Fruit fly (Drosophila melanogaster) whole organism, embryonic: ENCODE results near the gene CG33110.

Source experiments
- Asciz ChIP-seq: fragments of 200-800 bp; sonication (Bioruptor generic); optimal IDR thresholded peaks from 2 replicates; lab custom pipeline; 2017; ENCODE audit warnings: missing biosample characterization, mild to moderate bottlenecking, missing genetic modification characterization, missing genetic modification reagents
- Bdp1 ChIP-seq: fragments of 200-800 bp; sonication (Bioruptor generic); optimal IDR thresholded peaks from 3 replicates; lab custom pipeline; 2016; ENCODE audit warnings: missing biosample characterization, missing genetic modification characterization
- C15 ChIP-seq: fragments of 200-800 bp; sonication (Bioruptor generic); IDR thresholded peaks from 3 replicates; pipeline ENCODE4 v1.3.6; 2022; ENCODE audit warnings: missing biosample characterization, missing genetic modification characterization
- CG10565 ChIP-seq: fragments of 200-800 bp; sonication (Bioruptor generic); optimal IDR thresholded peaks from 3 replicates; lab custom pipeline; 2016; ENCODE audit warnings: missing biosample characterization, mild to moderate bottlenecking, missing genetic modification characterization
- CG11085 ChIP-seq: fragments of 200-800 bp; sonication (Bioruptor generic); IDR thresholded peaks from 2 replicates; pipeline ENCODE4 v1.3.6; 2022; ENCODE audit warnings: missing biosample characterization, missing genetic modification characterization
- CG11560 ChIP-seq: fragments of 200-800 bp; sonication (Bioruptor generic); IDR thresholded peaks from 3 replicates; pipeline ENCODE4 v1.3.6; 2022; ENCODE audit warnings: missing biosample characterization, missing genetic modification characterization
- CG11696 ChIP-seq: fragments of 200-800 bp; sonication (Bioruptor generic); IDR thresholded peaks from 2 replicates; pipeline ENCODE4 v1.3.6; 2022; ENCODE audit warnings: missing biosample characterization, missing genetic modification characterization
- CG11723 ChIP-seq: fragments of 200-800 bp; sonication (Bioruptor generic); optimal IDR thresholded peaks from 2 replicates; lab custom pipeline; 2017; ENCODE audit warnings: missing biosample characterization, mild to moderate bottlenecking, missing genetic modification characterization
- CG13296 ChIP-seq: fragments of 200-800 bp; sonication (Bioruptor generic); optimal IDR thresholded peaks from 3 replicates; lab custom pipeline; 2018; ENCODE audit warnings: missing biosample characterization, mild to moderate bottlenecking, missing genetic modification characterization
- CG13424 ChIP-seq: fragments of 200-800 bp; sonication (Bioruptor generic); optimal IDR thresholded peaks from 2 replicates; lab custom pipeline; 2019; ENCODE audit warnings: missing biosample characterization, mild to moderate bottlenecking, missing genetic modification characterization, moderate library complexity
- CG16863 ChIP-seq: fragments of 200-800 bp; sonication (Bioruptor generic); optimal IDR thresholded peaks from 3 replicates; lab custom pipeline; 2016; ENCODE audit warnings: missing biosample characterization, missing genetic modification characterization
- CG1792 ChIP-seq: fragments of 200-800 bp; sonication (Bioruptor generic); optimal IDR thresholded peaks from 2 replicates; lab custom pipeline; 2016; ENCODE audit warnings: missing biosample characterization, missing genetic modification characterization
- CG18599 ChIP-seq: fragments of 200-800 bp; sonication (Bioruptor generic); optimal IDR thresholded peaks from 3 replicates; lab custom pipeline; 2017; ENCODE audit warnings: missing biosample characterization, missing genetic modification characterization, mild to moderate bottlenecking, moderate library complexity, missing genetic modification reagents
- CG2889 ChIP-seq: fragments of 200-800 bp; sonication (Bioruptor generic); IDR thresholded peaks from 3 replicates; pipeline ENCODE4 v1.3.6; 2022; ENCODE audit warnings: missing biosample characterization, missing genetic modification characterization
- CG33557 ChIP-seq: fragments of 200-800 bp; sonication (Bioruptor generic); optimal IDR thresholded peaks from 2 replicates; lab custom pipeline; 2019; ENCODE audit warnings: missing biosample characterization, mild to moderate bottlenecking, missing genetic modification characterization, moderate library complexity
- CG4282 ChIP-seq: fragments of 200-800 bp; sonication (Bioruptor generic); optimal IDR thresholded peaks from 2 replicates; lab custom pipeline; 2016; ENCODE audit warnings: missing biosample characterization, missing genetic modification characterization
- CG4328 ChIP-seq: fragments of 200-800 bp; sonication (Bioruptor generic); optimal IDR thresholded peaks from 3 replicates; lab custom pipeline; 2017; ENCODE audit warnings: missing biosample characterization, missing genetic modification reagents, missing genetic modification characterization
- CG6175 ChIP-seq: fragments of 200-800 bp; sonication (Bioruptor generic); IDR thresholded peaks from 3 replicates; pipeline ENCODE4 v1.3.6; 2022; ENCODE audit warnings: missing biosample characterization, missing genetic modification characterization
- CG6654 ChIP-seq: fragments of 200-800 bp; sonication (Bioruptor generic); optimal IDR thresholded peaks from 2 replicates; lab custom pipeline; 2017; ENCODE audit warnings: missing biosample characterization, mild to moderate bottlenecking, missing genetic modification characterization
- CG7745 ChIP-seq: fragments of 200-800 bp; sonication (Bioruptor generic); optimal IDR thresholded peaks from 2 replicates; lab custom pipeline; 2018; ENCODE audit warnings: missing biosample characterization, mild to moderate bottlenecking, missing genetic modification characterization, moderate library complexity
- CG8944 ChIP-seq: fragments of 200-800 bp; sonication (Bioruptor generic); optimal IDR thresholded peaks from 3 replicates; lab custom pipeline; 2016; ENCODE audit warnings: missing biosample characterization, missing genetic modification characterization
- CG9215 ChIP-seq: fragments of 200-800 bp; sonication (Bioruptor generic); IDR thresholded peaks from 2 replicates; pipeline ENCODE4 v1.3.6; 2022; ENCODE audit warnings: missing biosample characterization, missing genetic modification characterization
- CG9609 ChIP-seq: fragments of 200-800 bp; sonication (Bioruptor generic); optimal IDR thresholded peaks from 3 replicates; lab custom pipeline; 2016; ENCODE audit warnings: missing biosample characterization, missing genetic modification characterization
- CG9932 ChIP-seq: fragments of 200-800 bp; sonication (Bioruptor generic); IDR thresholded peaks from 2 replicates; pipeline ENCODE4 v1.3.6; 2022; ENCODE audit warnings: missing biosample characterization, missing genetic modification characterization
- CTCF ChIP-seq: fragments of 200-800 bp; sonication (Bioruptor generic); optimal IDR thresholded peaks from 2 replicates; lab custom pipeline; 2017; ENCODE audit warnings: missing biosample characterization, mild to moderate bottlenecking, missing genetic modification characterization, moderate library complexity
- Eip74EF ChIP-seq, 2 experiments: fragments of 200-800 bp in 1 of 2; fragments of >200 bp in 1 of 2; sonication (Bioruptor generic) in 1 of 2; optimal IDR thresholded peaks; 2 replicates each; lab custom pipeline; 2017 to 2019; ENCODE audit warnings: missing biosample characterization in 2 of 2, missing genetic modification characterization in 2 of 2, mild to moderate bottlenecking in 1 of 2, moderate library complexity in 1 of 2
- Fer2 ChIP-seq: fragments of 200-800 bp; sonication (Bioruptor generic); optimal IDR thresholded peaks from 2 replicates; lab custom pipeline; 2018; ENCODE audit warnings: missing biosample characterization, mild to moderate bottlenecking, missing genetic modification characterization, moderate library complexity
- H15 ChIP-seq: fragments of 200-800 bp; sonication (Bioruptor generic); IDR thresholded peaks from 3 replicates; pipeline ENCODE4 v1.3.6; 2022; ENCODE audit warnings: missing biosample characterization, missing genetic modification characterization
- HLH3B ChIP-seq: fragments of 200-800 bp; sonication (Bioruptor generic); IDR thresholded peaks from 2 replicates; pipeline ENCODE4 v1.3.6; 2022; ENCODE audit warnings: missing biosample characterization, missing genetic modification characterization
- Hmx ChIP-seq: fragments of 200-800 bp; sonication (Bioruptor generic); optimal IDR thresholded peaks from 2 replicates; lab custom pipeline; 2016; ENCODE audit warnings: missing biosample characterization, missing genetic modification characterization
- Neu2 ChIP-seq: fragments of 200-800 bp; sonication (Bioruptor generic); optimal IDR thresholded peaks from 3 replicates; lab custom pipeline; 2016; ENCODE audit warnings: missing biosample characterization, missing genetic modification characterization, borderline replicate concordance
- Poxn ChIP-seq: fragments of 200-800 bp; sonication (Bioruptor generic); IDR thresholded peaks from 2 replicates; pipeline ENCODE4 v1.3.6; 2022; ENCODE audit warnings: missing biosample characterization, missing genetic modification characterization
- Sry-β ChIP-seq: fragments of 200-800 bp; sonication (Bioruptor generic); optimal IDR thresholded peaks from 2 replicates; lab custom pipeline; 2018; ENCODE audit warnings: missing biosample characterization, mild to moderate bottlenecking, missing genetic modification characterization, moderate library complexity
- Trl ChIP-seq, 3 experiments: fragments of >200 bp in 2 of 3; fragments of 200-800 bp in 1 of 3; sonication (Bioruptor generic) in 1 of 3; optimal IDR thresholded peaks; 2 replicates in 1 of 3; 3 replicates in 2 of 3; lab custom pipeline; 2016 to 2017; ENCODE audit warnings: missing biosample characterization in 1 of 3, missing genetic modification characterization in 1 of 3
- Xrp1 ChIP-seq: fragments of 200-800 bp; sonication (Bioruptor generic); IDR thresholded peaks from 2 replicates; pipeline ENCODE4 v1.3.6; 2022; ENCODE audit warnings: missing biosample characterization, missing genetic modification characterization
- amos ChIP-seq: fragments of 200-800 bp; sonication (Bioruptor generic); IDR thresholded peaks from 2 replicates; pipeline ENCODE4 v1.3.6; 2022; ENCODE audit warnings: missing biosample characterization, missing genetic modification characterization; ENCODE audit not compliant: partially characterized antibody
- chif ChIP-seq, 2 experiments: fragments of 200-800 bp; sonication (Bioruptor generic); optimal IDR thresholded peaks; 3 replicates each; lab custom pipeline; 2016; ENCODE audit warnings: missing biosample characterization in 2 of 2, missing genetic modification characterization in 2 of 2
- dan ChIP-seq: fragments of 200-800 bp; sonication (Bioruptor generic); IDR thresholded peaks from 2 replicates; pipeline ENCODE4 v1.3.6; 2022; ENCODE audit warnings: missing biosample characterization, missing genetic modification characterization
- dimm ChIP-seq: fragments of 200-800 bp; sonication (Bioruptor generic); IDR thresholded peaks from 2 replicates; pipeline ENCODE4 v1.3.6; 2022; ENCODE audit warnings: missing biosample characterization, missing genetic modification characterization
- en ChIP-seq: fragments of 200-800 bp; sonication (Bioruptor generic); optimal IDR thresholded peaks from 2 replicates; lab custom pipeline; 2016; ENCODE audit warnings: missing biosample characterization, missing genetic modification characterization
- fd64A ChIP-seq: fragments of 200-800 bp; sonication (Bioruptor generic); optimal IDR thresholded peaks from 3 replicates; lab custom pipeline; 2018; ENCODE audit warnings: missing biosample characterization, mild to moderate bottlenecking, missing genetic modification characterization
- ftz-f1 ChIP-seq: fragments of 200-800 bp; sonication (Bioruptor generic); optimal IDR thresholded peaks from 2 replicates; lab custom pipeline; 2016; ENCODE audit warnings: missing biosample characterization, missing genetic modification characterization
- insv ChIP-seq, 2 experiments: fragments of 200-800 bp; sonication (Bioruptor generic); optimal IDR thresholded peaks; 3 replicates each; lab custom pipeline; 2016 to 2018; ENCODE audit warnings: missing biosample characterization in 2 of 2, missing genetic modification characterization in 2 of 2
- ken ChIP-seq: fragments of 200-800 bp; sonication (Bioruptor generic); IDR thresholded peaks from 3 replicates; pipeline ENCODE4 v1.3.6; 2022; ENCODE audit warnings: missing biosample characterization, missing genetic modification characterization
- lola ChIP-seq, 3 experiments: fragments of >200 bp in 2 of 3; fragments of 200-800 bp in 1 of 3; sonication (Bioruptor generic) in 1 of 3; optimal IDR thresholded peaks; 2 replicates each; lab custom pipeline; 2017 to 2019; ENCODE audit warnings: missing biosample characterization in 3 of 3, missing genetic modification characterization in 3 of 3, mild to moderate bottlenecking in 1 of 3, moderate library complexity in 1 of 3
- pho ChIP-seq: fragments of 200-800 bp; sonication (Bioruptor generic); optimal IDR thresholded peaks from 2 replicates; lab custom pipeline; 2016; ENCODE audit warnings: missing biosample characterization, missing genetic modification characterization
- rib ChIP-seq: fragments of 200-800 bp; sonication (Bioruptor generic); IDR thresholded peaks from 2 replicates; pipeline ENCODE4 v1.3.6; 2022; ENCODE audit warnings: missing biosample characterization, missing genetic modification characterization
- sens-2 ChIP-seq: fragments of 200-800 bp; sonication (Bioruptor generic); IDR thresholded peaks from 2 replicates; pipeline ENCODE4 v1.3.6; 2022; ENCODE audit warnings: missing biosample characterization, missing genetic modification characterization
- slp2 ChIP-seq: fragments of 200-800 bp; sonication (Bioruptor generic); optimal IDR thresholded peaks from 2 replicates; lab custom pipeline; 2016; ENCODE audit warnings: missing biosample characterization, missing genetic modification characterization
- sug ChIP-seq: fragments of 200-800 bp; optimal IDR thresholded peaks from 2 replicates; lab custom pipeline; 2019; ENCODE audit warnings: missing biosample characterization, mild to moderate bottlenecking, missing genetic modification characterization, moderate library complexity
- usp ChIP-seq: fragments of >200 bp; optimal IDR thresholded peaks from 2 replicates; lab custom pipeline; 2017; ENCODE audit warnings: missing biosample characterization, missing genetic modification characterization
- wor ChIP-seq: fragments of 200-800 bp; sonication (Bioruptor generic); IDR thresholded peaks from 2 replicates; pipeline ENCODE4 v1.3.6; 2022; ENCODE audit warnings: missing biosample characterization, missing genetic modification characterization

CG33110 gene

dm6 chr3R:22530305-22530704 lies 39.7 kb upstream of the CG33110 start, which contains the start of gene CG33099 (continued):
- TF ChIP-seq HLH3B (GFP tag; lab: Robert Waterston, UW): peak; percentile 47; the same call in 1 of the 2 replicates
- TF ChIP-seq C15 (GFP tag; lab: Robert Waterston, UW): no peak
- no peak for TF ChIP-seq Trl (optimal IDR thresholded peaks at IDR 0.05; lab: Kevin White, UChicago)
- TF ChIP-seq Trl (GFP tag; optimal IDR thresholded peaks at IDR 0.05; lab: Kevin White, UChicago): no peak
- TF ChIP-seq CG4328 (GFP tag; lab: Kevin White, UChicago): peak; percentile 58
- no peak for TF ChIP-seq ftz-f1
- TF ChIP-seq insv (GFP tag; optimal IDR thresholded peaks at IDR 0.05; lab: Kevin White, UChicago): peak in 1 of 2 experiments; percentile 45
- peak; percentile 56 for TF ChIP-seq Asciz
- no peak for TF ChIP-seq Hmx (GFP tag; lab: Kevin White, UChicago)
- TF ChIP-seq CG4282: no peak
- TF ChIP-seq Fer2: no peak
- TF ChIP-seq Bdp1 (GFP tag; lab: Kevin White, UChicago): no peak
- no peak for TF ChIP-seq Neu2
- TF ChIP-seq CG9609 (GFP tag; lab: Kevin White, UChicago): no peak
- no peak for TF ChIP-seq wor (GFP tag; lab: Robert Waterston, UW)
- peak in 1 of 3 experiments; percentile 7 for TF ChIP-seq lola (GFP tag; optimal IDR thresholded peaks at IDR 0.05; lab: Kevin White, UChicago)
- peak; percentile 51 for TF ChIP-seq Xrp1
- TF ChIP-seq slp2: peak; percentile 9
- TF ChIP-seq CG6175 (GFP tag; lab: Robert Waterston, UW): no peak
- TF ChIP-seq CG11696 (GFP tag; lab: Robert Waterston, UW): no peak
- TF ChIP-seq fd64A (GFP tag; lab: Kevin White, UChicago): peak; percentile 2
- no peak for TF ChIP-seq CG2889
- TF ChIP-seq CG8944 (GFP tag; lab: Kevin White, UChicago): peak; percentile 25
- peak; percentile 20 to 21 for TF ChIP-seq chif (GFP tag; optimal IDR thresholded peaks at IDR 0.05; lab: Kevin White, UChicago)
- TF ChIP-seq dan: no peak
- TF ChIP-seq CG9932 (GFP tag; lab: Robert Waterston, UW): no peak
- peak; percentile 44; the same call in 1 of the 2 replicates for TF ChIP-seq rib (GFP tag; lab: Robert Waterston, UW)
- TF ChIP-seq Poxn (GFP tag; lab: Robert Waterston, UW): no peak
- peak; percentile 7 for TF ChIP-seq CTCF
- TF ChIP-seq CG6654 (GFP tag; lab: Kevin White, UChicago): no peak
- TF ChIP-seq CG11560 (tag; lab: Robert Waterston, UW): no peak
- peak; percentile 67 for TF ChIP-seq CG18599 (GFP tag; lab: Kevin White, UChicago)
- TF ChIP-seq CG10565 (GFP tag; lab: Kevin White, UChicago): no peak
- TF ChIP-seq en (GFP tag; lab: Kevin White, UChicago): no peak
- no peak for TF ChIP-seq Eip74EF (GFP tag; optimal IDR thresholded peaks at IDR 0.05; lab: Kevin White, UChicago)
- no peak for TF ChIP-seq CG11723 (GFP tag; lab: Kevin White, UChicago)
- peak; percentile 65 for TF ChIP-seq sug (tag; lab: Kevin White, UChicago)
- no peak for TF ChIP-seq CG9215 (GFP tag; lab: Robert Waterston, UW)
- no peak for TF ChIP-seq Sry-β (GFP tag; lab: Kevin White, UChicago)
- no peak for TF ChIP-seq CG7745 (tag; lab: Kevin White, UChicago)
- TF ChIP-seq CG1792 (GFP tag; lab: Kevin White, UChicago): peak; percentile 30
- peak; percentile 7; the same call in 1 of the 2 replicates for TF ChIP-seq sens-2 (GFP tag; lab: Robert Waterston, UW)
- no peak for TF ChIP-seq amos
- TF ChIP-seq dimm (GFP tag; lab: Robert Waterston, UW): no peak
- TF ChIP-seq CG13296: peak; percentile 72
- no peak for TF ChIP-seq CG16863 (GFP tag; lab: Kevin White, UChicago)
- peak; percentile 55 for TF ChIP-seq pho (GFP tag; lab: Kevin White, UChicago)
- no peak for TF ChIP-seq CG11085 (GFP tag; lab: Robert Waterston, UW)
- TF ChIP-seq usp (GFP tag; lab: Kevin White, UChicago): no peak
- peak; percentile 38 for TF ChIP-seq CG13424
- TF ChIP-seq H15: no peak
- TF ChIP-seq CG33557 (GFP tag; lab: Kevin White, UChicago): peak; percentile 54
- TF ChIP-seq ken (GFP tag; lab: Robert Waterston, UW): 0 out of 3 replicates have a peak, but pooled peaks have one; percentile 30
